Fruit fly (Drosophila melanogaster): ENCODE measurements around the gene SIDL.

DNA sequence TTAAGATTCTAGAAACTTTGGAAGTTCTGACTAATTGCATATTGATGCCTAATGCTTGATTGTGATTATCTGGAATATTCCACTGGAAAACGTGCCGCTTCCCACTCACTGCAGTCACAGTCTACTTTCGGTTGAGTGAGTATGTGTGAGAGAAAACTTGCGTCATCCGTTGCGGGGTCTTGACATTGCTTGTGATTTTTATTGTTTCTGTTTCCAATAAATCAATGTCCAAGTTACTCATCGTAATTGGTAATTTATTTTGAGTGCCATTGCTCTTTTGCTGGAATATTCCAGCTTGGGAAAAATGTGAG lies 24.3 kb upstream of the SIDL start:
- TF ChIP-seq CG11617 (GFP tag; optimal IDR thresholded peaks at IDR 0.05) (no peak), Hr96 (GFP tag; optimal IDR thresholded peaks at IDR 0.05) (no peak), tj (GFP tag; optimal IDR thresholded peaks at IDR 0.05) (no peak), CG14711 (tag; optimal IDR thresholded peaks at IDR 0.05) (no peak), Mnt (GFP tag; optimal IDR thresholded peaks at IDR 0.05) (no peak), pad (GFP tag; optimal IDR thresholded peaks at IDR 0.05) (no peak), cic (GFP tag; optimal IDR thresholded peaks at IDR 0.05) (no peak), CG33017 (tag; optimal IDR thresholded peaks at IDR 0.05) (no peak), bab1 (GFP tag; optimal IDR thresholded peaks at IDR 0.05) (no peak), kay (GFP tag; ENCODE audit: borderline replicate concordance) (peak; percentile 51)

Data from whole organism, adult.